Fruit fly (Drosophila melanogaster): ENCODE data around the gene CG5953.

Gene CG5953

DNA sequence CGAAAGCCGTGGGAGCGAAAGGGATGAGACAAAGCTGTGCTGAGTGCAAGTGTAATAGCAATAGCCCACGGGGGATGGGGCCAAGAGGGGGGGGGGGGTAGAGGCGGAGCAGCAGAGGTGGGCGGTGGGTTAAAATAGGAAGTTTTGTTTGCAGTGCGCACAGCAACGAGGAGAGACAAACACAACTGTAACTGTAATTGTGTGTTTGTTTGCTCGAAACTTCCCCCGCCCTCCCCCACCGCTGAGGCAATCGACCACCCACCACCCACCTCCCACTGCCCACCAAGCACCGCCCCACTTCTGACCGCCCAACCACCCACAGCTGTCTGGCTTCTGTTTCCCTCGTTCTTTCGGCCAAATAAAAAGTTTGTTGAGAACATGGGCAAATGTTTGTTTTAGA, 8.1 kb upstream of the CG5953 start (continued):
- TF ChIP-seq dm (GFP tag; optimal IDR thresholded peaks at IDR 0.05) (no peak), slbo (GFP tag; IDR thresholded peaks at IDR 0.05) (no peak), CG10959 (GFP tag; IDR thresholded peaks at IDR 0.05) (0 out of 2 replicates have a peak, but pooled peaks have one; percentile 14), CG10147 (GFP tag; optimal IDR thresholded peaks at IDR 0.05) (no peak), chif (GFP tag; optimal IDR thresholded peaks at IDR 0.05) (no peak), ham (GFP tag; IDR thresholded peaks at IDR 0.05) (no peak), rib (GFP tag; IDR thresholded peaks at IDR 0.05) (no peak), corto (GFP tag; optimal IDR thresholded peaks at IDR 0.05) (no peak), Hsf (GFP tag; optimal IDR thresholded peaks at IDR 0.05) (no peak), row (GFP tag; IDR thresholded peaks at IDR 0.05) (0 out of 3 replicates have a peak, but pooled peaks have one; percentile 15), cato (GFP tag; optimal IDR thresholded peaks at IDR 0.05; ENCODE audit: borderline replicate concordance) (no peak), CG4707 (GFP tag; optimal IDR thresholded peaks at IDR 0.05) (no peak), CG7271 (tag; optimal IDR thresholded peaks at IDR 0.05) (no peak), NK7.1 (GFP tag; optimal IDR thresholded peaks at IDR 0.05) (no peak), sim (GFP tag; IDR thresholded peaks at IDR 0.05) (no peak), gro (GFP tag; optimal IDR thresholded peaks at IDR 0.05) (no peak), slou (GFP tag; optimal IDR thresholded peaks at IDR 0.05) (no peak), CG1647 (GFP tag; optimal IDR thresholded peaks at IDR 0.05) (no peak), CG10565 (GFP tag; optimal IDR thresholded peaks at IDR 0.05) (no peak), CG15073 (GFP tag; optimal IDR thresholded peaks at IDR 0.05) (no peak), CG6654 (GFP tag; optimal IDR thresholded peaks at IDR 0.05) (no peak), fd64A (GFP tag; optimal IDR thresholded peaks at IDR 0.05) (peak; percentile 21), CG10654 (GFP tag; optimal IDR thresholded peaks at IDR 0.05) (no peak), Aef1 (GFP tag; IDR thresholded peaks at IDR 0.05) (no peak), ken (GFP tag; IDR thresholded peaks at IDR 0.05) (no peak), CG17359 (tag; optimal IDR thresholded peaks at IDR 0.05) (no peak), Dbx (GFP tag; IDR thresholded peaks at IDR 0.05) (0 out of 3 replicates have a peak, but pooled peaks have one; percentile 10), sisA (GFP tag; IDR thresholded peaks at IDR 0.05) (no peak), btn (GFP tag; optimal IDR thresholded peaks at IDR 0.05) (no peak), dmrt11E (tag; optimal IDR thresholded peaks at IDR 0.05) (no peak), CG1832 (GFP tag; optimal IDR thresholded peaks at IDR 0.05) (peak; percentile 36), pzg (GFP tag; optimal IDR thresholded peaks at IDR 0.05) (no peak), Ptx1 (GFP tag; IDR thresholded peaks at IDR 0.05) (no peak), lab (GFP tag; optimal IDR thresholded peaks at IDR 0.05) (peak; percentile 7), lmd (GFP tag; IDR thresholded peaks at IDR 0.05) (no peak), CG10274 (GFP tag; optimal IDR thresholded peaks at IDR 0.05) (no peak), crp (GFP tag; optimal IDR thresholded peaks at IDR 0.05) (no peak), CG9215 (GFP tag; IDR thresholded peaks at IDR 0.05) (no peak), Ets97D (GFP tag; optimal IDR thresholded peaks at IDR 0.05) (no peak), CG18599 (GFP tag; optimal IDR thresholded peaks at IDR 0.05) (no peak), Atf3 (GFP tag; optimal IDR thresholded peaks at IDR 0.05) (no peak), esg (GFP tag; conservative IDR thresholded peaks at IDR 0.05) (no peak), CG11723 (GFP tag; optimal IDR thresholded peaks at IDR 0.05) (no peak), MTF-1 (GFP tag; optimal IDR thresholded peaks at IDR 0.05; ENCODE audit: borderline replicate concordance) (no peak), Sin3A (optimal IDR thresholded peaks at IDR 0.05) (no peak), Neu2 (GFP tag; optimal IDR thresholded peaks at IDR 0.05; ENCODE audit: borderline replicate concordance) (no peak), CG9876 (GFP tag; optimal IDR thresholded peaks at IDR 0.05) (no peak), Hmx (GFP tag; optimal IDR thresholded peaks at IDR 0.05) (no peak), CG1603 (tag; optimal IDR thresholded peaks at IDR 0.05) (peak; percentile 1), CG11093 (GFP tag; IDR thresholded peaks at IDR 0.05) (0 out of 3 replicates have a peak, but pooled peaks have one; percentile 33), Doc3 (GFP tag; IDR thresholded peaks at IDR 0.05; ENCODE audit: partially characterized antibody) (no peak), CG13624 (GFP tag; optimal IDR thresholded peaks at IDR 0.05) (no peak)
